Fruit fly (Drosophila melanogaster) whole organism, wandering third instar larva: Measurements from ENCODE around the gene CG34258.
A peak's percentile ranks its signal among the peaks of the same experiment; 100 is the strongest.

Source experiments
- Abd-B ChIP-seq: fragments of >200 bp; optimal IDR thresholded peaks from 2 replicates; lab custom pipeline; 2017; ENCODE audit warnings: missing biosample characterization, missing genetic modification characterization
- CG32264 ChIP-seq: fragments of 200-800 bp; sonication (Bioruptor generic); optimal IDR thresholded peaks from 2 replicates; lab custom pipeline; 2016; ENCODE audit warnings: missing biosample characterization, missing genetic modification characterization
- CG9705 ChIP-seq: fragments of 200-800 bp; sonication (Bioruptor generic); optimal IDR thresholded peaks from 2 replicates; lab custom pipeline; 2018; ENCODE audit warnings: missing biosample characterization, mild to moderate bottlenecking, missing genetic modification characterization
- CrebA ChIP-seq: fragments of 200-800 bp; sonication (Bioruptor generic); optimal IDR thresholded peaks from 2 replicates; lab custom pipeline; 2016; ENCODE audit warnings: missing biosample characterization, mild to moderate bottlenecking, missing genetic modification characterization, borderline replicate concordance
- Dfd ChIP-seq: fragments of >200 bp; optimal IDR thresholded peaks from 2 replicates; lab custom pipeline; 2017; ENCODE audit warnings: missing biosample characterization, missing genetic modification characterization
- Dif ChIP-seq: fragments of 200-275, 200-300 bp; sonication (Bioruptor generic); optimal IDR thresholded peaks from 2 replicates; lab custom pipeline; 2018; ENCODE audit warnings: missing biosample characterization, missing genetic modification characterization; ENCODE audit not compliant: partially characterized antibody
- GATAd ChIP-seq: sonication (Bioruptor generic); optimal IDR thresholded peaks from 2 replicates; lab custom pipeline; 2016; ENCODE audit warnings: missing biosample characterization, missing genetic modification characterization
- HLH106 ChIP-seq: fragments of 200-800 bp; optimal IDR thresholded peaks from 3 replicates; lab custom pipeline; 2019; ENCODE audit warnings: missing biosample characterization, mild to moderate bottlenecking, missing genetic modification characterization, moderate library complexity
- Hnf4 ChIP-seq: fragments of 200-800 bp; sonication (Bioruptor generic); optimal IDR thresholded peaks from 2 replicates; lab custom pipeline; 2016; ENCODE audit warnings: missing biosample characterization, mild to moderate bottlenecking, missing genetic modification characterization
- Hr78 ChIP-seq: fragments of >200 bp; optimal IDR thresholded peaks from 2 replicates; lab custom pipeline; 2017; ENCODE audit warnings: missing biosample characterization, missing genetic modification characterization
- Hr83 ChIP-seq: fragments of 200-300 bp; sonication (Bioruptor generic); optimal IDR thresholded peaks from 2 replicates; lab custom pipeline; 2016; ENCODE audit warnings: missing biosample characterization, mild to moderate bottlenecking, missing genetic modification characterization, moderate library complexity; ENCODE audit not compliant: poor library complexity, severe bottlenecking
- Jra ChIP-seq: sonication (Bioruptor generic); optimal IDR thresholded peaks from 2 replicates; lab custom pipeline; 2016; ENCODE audit warnings: missing biosample characterization, missing genetic modification characterization
- Mio ChIP-seq: sonication (Bioruptor generic); optimal IDR thresholded peaks from 2 replicates; lab custom pipeline; 2016; ENCODE audit warnings: missing biosample characterization, missing genetic modification characterization
- Myc ChIP-seq: fragments of >200 bp; optimal IDR thresholded peaks from 2 replicates; lab custom pipeline; 2017
- N ChIP-seq: fragments of >200 bp; optimal IDR thresholded peaks from 2 replicates; lab custom pipeline; 2018; ENCODE audit warnings: missing biosample characterization, missing external identifiers, missing genetic modification characterization
- OdsH ChIP-seq: fragments of 200-800 bp; sonication (Bioruptor generic); optimal IDR thresholded peaks from 2 replicates; lab custom pipeline; 2016; ENCODE audit warnings: missing biosample characterization, mild to moderate bottlenecking, missing genetic modification characterization
- Rel ChIP-seq, 2 experiments: fragments of 200-800 bp; sonication (Bioruptor generic) in 1 of 2; optimal IDR thresholded peaks; 2 replicates in 1 of 2; 3 replicates in 1 of 2; lab custom pipeline; 2016 to 2019; ENCODE audit warnings: mild to moderate bottlenecking in 2 of 2, missing biosample characterization in 2 of 2, missing genetic modification characterization in 2 of 2, moderate library complexity in 1 of 2
- Sp1 ChIP-seq: fragments of 200-800 bp; sonication (Bioruptor generic); optimal IDR thresholded peaks from 3 replicates; lab custom pipeline; 2019; ENCODE audit warnings: missing biosample characterization, mild to moderate bottlenecking, missing genetic modification characterization, moderate library complexity
- Vsx2 ChIP-seq: fragments of 200-300, 225-300 bp; sonication (Bioruptor generic); optimal IDR thresholded peaks from 2 replicates; lab custom pipeline; 2018; ENCODE audit warnings: missing biosample characterization, missing genetic modification characterization; ENCODE audit not compliant: partially characterized antibody
- br ChIP-seq: fragments of 200-800 bp; sonication (Bioruptor generic); optimal IDR thresholded peaks from 2 replicates; lab custom pipeline; 2016; ENCODE audit warnings: missing biosample characterization, missing genetic modification characterization
- brk ChIP-seq: fragments of 200-800 bp; sonication (Bioruptor generic); optimal IDR thresholded peaks from 2 replicates; lab custom pipeline; 2016; ENCODE audit warnings: missing biosample characterization, mild to moderate bottlenecking, missing genetic modification characterization
- dl ChIP-seq, 2 experiments: fragments of 175-275, 200-275 bp in 1 of 2; fragments of 200-275 bp in 1 of 2; sonication (Bioruptor generic); optimal IDR thresholded peaks; lab custom pipeline; 2018; ENCODE audit warnings: mild to moderate bottlenecking in 2 of 2, missing biosample characterization in 2 of 2, missing genetic modification characterization in 2 of 2, moderate library complexity in 2 of 2; ENCODE audit not compliant: partially characterized antibody in 2 of 2, insufficient read depth in 1 of 2
- dmrt93B ChIP-seq: fragments of 200-800 bp; sonication (Bioruptor generic); optimal IDR thresholded peaks from 2 replicates; lab custom pipeline; 2018; ENCODE audit warnings: missing biosample characterization, mild to moderate bottlenecking, missing genetic modification characterization
- dsf ChIP-seq: sonication (Bioruptor generic); optimal IDR thresholded peaks from 2 replicates; lab custom pipeline; 2016; ENCODE audit warnings: missing biosample characterization, missing genetic modification characterization, borderline replicate concordance
- ey ChIP-seq: fragments of 200-800 bp; sonication (Bioruptor generic); optimal IDR thresholded peaks from 2 replicates; lab custom pipeline; 2016; ENCODE audit warnings: missing biosample characterization, missing genetic modification characterization
- foxo ChIP-seq, 2 experiments: fragments of 200-800 bp; sonication (Bioruptor generic); optimal IDR thresholded peaks; 2 replicates in 1 of 2; 3 replicates in 1 of 2; lab custom pipeline; 2016 to 2017; ENCODE audit warnings: missing biosample characterization in 2 of 2, missing genetic modification characterization in 2 of 2
- fru ChIP-seq: fragments of 200-800 bp; sonication (Bioruptor generic); optimal IDR thresholded peaks from 3 replicates; lab custom pipeline; 2016; ENCODE audit warnings: missing biosample characterization, mild to moderate bottlenecking, missing genetic modification characterization
- h ChIP-seq: fragments of 200-800 bp; sonication (Bioruptor generic); optimal IDR thresholded peaks from 3 replicates; lab custom pipeline; 2016; ENCODE audit warnings: missing biosample characterization, mild to moderate bottlenecking, missing genetic modification characterization
- jim ChIP-seq: fragments of 175-275, 200-325 bp; sonication (Bioruptor generic); optimal IDR thresholded peaks from 2 replicates; lab custom pipeline; 2016; ENCODE audit warnings: missing biosample characterization, mild to moderate bottlenecking, missing genetic modification characterization
- lola ChIP-seq: fragments of >200 bp; optimal IDR thresholded peaks from 2 replicates; lab custom pipeline; 2017; ENCODE audit warnings: missing biosample characterization, missing genetic modification characterization
- pan ChIP-seq: fragments of >200 bp; optimal IDR thresholded peaks from 2 replicates; lab custom pipeline; 2017
- psq ChIP-seq: fragments of 200-800 bp; sonication (Bioruptor generic); optimal IDR thresholded peaks from 3 replicates; lab custom pipeline; 2017; ENCODE audit warnings: missing biosample characterization, mild to moderate bottlenecking, missing genetic modification characterization, moderate library complexity
- rgr ChIP-seq: fragments of 200-800 bp; sonication (Bioruptor generic); optimal IDR thresholded peaks from 3 replicates; lab custom pipeline; 2016; ENCODE audit warnings: missing biosample characterization, mild to moderate bottlenecking, missing genetic modification characterization
- sage ChIP-seq: fragments of 200-800 bp; sonication (Bioruptor generic); optimal IDR thresholded peaks from 2 replicates; lab custom pipeline; 2016; ENCODE audit warnings: missing biosample characterization, mild to moderate bottlenecking, missing genetic modification characterization
- sv ChIP-seq: fragments of 200-800 bp; sonication (Bioruptor generic); optimal IDR thresholded peaks from 3 replicates; lab custom pipeline; 2016; ENCODE audit warnings: missing biosample characterization, missing genetic modification characterization
- tai ChIP-seq: sonication (Bioruptor generic); optimal IDR thresholded peaks from 2 replicates; lab custom pipeline; 2016; ENCODE audit warnings: missing biosample characterization, missing genetic modification characterization
- usp ChIP-seq: fragments of >200 bp; optimal IDR thresholded peaks from 2 replicates; lab custom pipeline; 2017; ENCODE audit warnings: missing biosample characterization, missing genetic modification characterization
- woc ChIP-seq: sonication (Bioruptor generic); optimal IDR thresholded peaks from 2 replicates; lab custom pipeline; 2016; ENCODE audit warnings: missing biosample characterization, mild to moderate bottlenecking, missing genetic modification characterization

CG34258 gene

dm6 chr3L:19939024-19939423 is 12.7 kb downstream of the CG34258 start, which contains the start of gene Ac76E:
Gene Ac76E, plus strand, starts transcription at chr3L:19939287.
- TF ChIP-seq Myc (peak; percentile 51), Dif (GFP tag; lab: Kevin White, UChicago) (peak; percentile 38), Abd-B (GFP tag; lab: Kevin White, UChicago) (no peak), Hr83 (GFP tag; lab: Kevin White, UChicago) (peak; percentile 11), Sp1 (no peak), Mio (GFP tag; lab: Kevin White, UChicago) (no peak), h (peak; percentile 0)

dm6 chr3L:19932917-19933316 is 18.9 kb downstream of the CG34258 start:
- TF ChIP-seq Mio (GFP tag; lab: Kevin White, UChicago) (no peak), jim (GFP tag; lab: Kevin White, UChicago) (no peak), h (peak; percentile 32), Myc (no peak), sage (GFP tag; lab: Kevin White, UChicago) (no peak), foxo (GFP tag; optimal IDR thresholded peaks at IDR 0.05; lab: Kevin White, UChicago) (peak in 1 of 2 experiments; percentile 28), OdsH (GFP tag; lab: Kevin White, UChicago) (peak; percentile 51), lola (no peak), N (no peak), ey (GFP tag; lab: Kevin White, UChicago) (no peak), woc (GFP tag; lab: Kevin White, UChicago) (no peak), usp (no peak), HLH106 (no peak), Dfd (no peak), GATAd (no peak), br (GFP tag; lab: Kevin White, UChicago) (peak; percentile 13), Sp1 (no peak), dmrt93B (GFP tag; lab: Kevin White, UChicago) (no peak), Vsx2 (GFP tag; lab: Kevin White, UChicago) (no peak), CrebA (GFP tag; lab: Kevin White, UChicago) (no peak), dsf (no peak), rgr (GFP tag; lab: Kevin White, UChicago) (peak; percentile 38), CG32264 (GFP tag; lab: Kevin White, UChicago) (no peak), CG9705 (GFP tag; lab: Kevin White, UChicago) (no peak), brk (GFP tag; lab: Kevin White, UChicago) (no peak), sv (GFP tag; lab: Kevin White, UChicago) (no peak), psq (no peak), Rel (GFP tag; optimal IDR thresholded peaks at IDR 0.05; lab: Kevin White, UChicago) (no peak), Rel (tag; optimal IDR thresholded peaks at IDR 0.05; lab: Kevin White, UChicago) (no peak), Hr78 (GFP tag; lab: Kevin White, UChicago) (no peak), pan (lab: Kevin White, UChicago) (no peak), Dif (GFP tag; lab: Kevin White, UChicago) (no peak), dl (GFP tag; optimal IDR thresholded peaks at IDR 0.05; lab: Kevin White, UChicago; ENCODE audit: insufficient read depth in 1 of 2, partially characterized antibody in 2 of 2) (no peak), Jra (peak; percentile 46), Hnf4 (GFP tag; lab: Kevin White, UChicago) (peak; percentile 61), tai (GFP tag; lab: Kevin White, UChicago) (no peak), Hr83 (GFP tag; lab: Kevin White, UChicago) (peak; percentile 83), Abd-B (GFP tag; lab: Kevin White, UChicago) (no peak), fru (GFP tag; lab: Kevin White, UChicago) (peak; percentile 5)

- TF ChIP-seq Rel (GFP tag; optimal IDR thresholded peaks at IDR 0.05; lab: Kevin White, UChicago) (no peak), Rel (tag; optimal IDR thresholded peaks at IDR 0.05; lab: Kevin White, UChicago) (no peak), woc (GFP tag; lab: Kevin White, UChicago) (no peak), usp (no peak), HLH106 (no peak), lola (no peak), GATAd (no peak), brk (GFP tag; lab: Kevin White, UChicago) (no peak), Hr83 (GFP tag; lab: Kevin White, UChicago) (no peak), rgr (GFP tag; lab: Kevin White, UChicago) (no peak), sage (GFP tag; lab: Kevin White, UChicago) (no peak), sv (GFP tag; lab: Kevin White, UChicago) (no peak), CrebA (GFP tag; lab: Kevin White, UChicago) (no peak), Mio (GFP tag; lab: Kevin White, UChicago) (no peak), fru (GFP tag; lab: Kevin White, UChicago) (no peak), tai (GFP tag; lab: Kevin White, UChicago) (no peak), CG32264 (GFP tag; lab: Kevin White, UChicago) (no peak)
These were observed 20.4 kb downstream of the CG34258 start, which contains the start of gene CG46462 for dm6 chr3L:19931391-19931790. Gene CG46462, plus strand, starts transcription at chr3L:19931691.
